Worm (Caenorhabditis elegans): ENCODE data around the gene C54D10.5.

C54D10.5 gene

ce11 chrV:12429039-12429438, at the start of gene C54D10.5:
Gene C54D10.5, plus strand, starts transcription at chrV:12429339.
- no peak for TF ChIP-seq nhr-102 (tag; optimal IDR thresholded peaks at IDR 0.05)
- no peak for TF ChIP-seq egl-27 (tag; optimal IDR thresholded peaks at IDR 0.05)
- no peak for TF ChIP-seq daf-16 (GFP tag; optimal IDR thresholded peaks at IDR 0.05)
- TF ChIP-seq daf-16 (tag; optimal IDR thresholded peaks at IDR 0.05): no peak
- TF ChIP-seq ama-1 (optimal IDR thresholded peaks at IDR 0.05): no peak
- TF ChIP-seq lsy-2 (tag; optimal IDR thresholded peaks at IDR 0.05): no peak

- no peak for TF ChIP-seq zip-11 (GFP tag; IDR thresholded peaks at IDR 0.05)
- no peak for TF ChIP-seq nhr-11 (tag; optimal IDR thresholded peaks at IDR 0.05)
- TF ChIP-seq attf-4 (tag; optimal IDR thresholded peaks at IDR 0.05): no peak
- no peak for TF ChIP-seq skn-1 (tag; optimal IDR thresholded peaks at IDR 0.05)
- no peak for TF ChIP-seq Y5F2A.4 (GFP tag; optimal IDR thresholded peaks at IDR 0.05)
- no peak for TF ChIP-seq nhr-237 (tag; optimal IDR thresholded peaks at IDR 0.05)
- TF ChIP-seq snpc-4 (tag; optimal IDR thresholded peaks at IDR 0.05): no peak
- TF ChIP-seq ceh-32 (tag; optimal IDR thresholded peaks at IDR 0.05; ENCODE audit: poor library complexity): no peak
- TF ChIP-seq Y105C5A.15 (GFP tag; IDR thresholded peaks at IDR 0.05): no peak
- TF ChIP-seq D1046.2 (GFP tag; IDR thresholded peaks at IDR 0.05): no peak
- no peak for TF ChIP-seq T26A8.4 (GFP tag; IDR thresholded peaks at IDR 0.05)
- no peak for TF ChIP-seq lin-39 (tag; optimal IDR thresholded peaks at IDR 0.05)
- TF ChIP-seq Y48G9A.11 (GFP tag; IDR thresholded peaks at IDR 0.05): no peak
- TF ChIP-seq ama-1 (optimal IDR thresholded peaks at IDR 0.05): no peak
- TF ChIP-seq ztf-7 (tag; optimal IDR thresholded peaks at IDR 0.05): no peak
- TF ChIP-seq lin-29 (GFP tag; IDR thresholded peaks at IDR 0.05): no peak
- TF ChIP-seq arid-1 (GFP tag; conservative IDR thresholded peaks at IDR 0.05): no peak
- TF ChIP-seq nhr-28 (tag; optimal IDR thresholded peaks at IDR 0.05): no peak
These were observed 43.0 kb upstream of the C54D10.5 start, which contains the start of gene K01D12.15 for ce11 chrV:12386154-12386553. Gene K01D12.15, plus strand, starts transcription at chrV:12386454.

- TF ChIP-seq sdz-12 (GFP tag; optimal IDR thresholded peaks at IDR 0.05): no peak
- TF ChIP-seq unc-62 (GFP tag; optimal IDR thresholded peaks at IDR 0.05 in 1 of 2): peak in 1 of 2 experiments; percentile 25
- TF ChIP-seq unc-62 (tag; optimal IDR thresholded peaks at IDR 0.05): no peak
- no peak for TF ChIP-seq ztf-7 (tag; optimal IDR thresholded peaks at IDR 0.05)
- no peak for TF ChIP-seq saeg-2 (GFP tag; IDR thresholded peaks at IDR 0.05)
- TF ChIP-seq mdt-29 (GFP tag; IDR thresholded peaks at IDR 0.05): no peak
- no peak for TF ChIP-seq ceh-32 (tag; optimal IDR thresholded peaks at IDR 0.05; ENCODE audit: poor library complexity)
- TF ChIP-seq rbr-2 (tag; optimal IDR thresholded peaks at IDR 0.05): no peak
These were observed 33.4 kb upstream of the C54D10.5 start, which contains the start of gene twk-14 for ce11 chrV:12395699-12396098. Gene twk-14, minus strand, starts transcription at chrV:12395706.

ce11 chrV:12397545-12397944, 31.6 kb upstream of the C54D10.5 start, which contains the start of gene K01D12.5:
Gene K01D12.5, plus strand, starts transcription at chrV:12397845.
- TF ChIP-seq tag-97 (GFP tag; IDR thresholded peaks at IDR 0.05): no peak
- TF ChIP-seq lir-3 (tag; optimal IDR thresholded peaks at IDR 0.05): no peak
- no peak for TF ChIP-seq nhr-42 (GFP tag; IDR thresholded peaks at IDR 0.05)

- peak; percentile 78 for TF ChIP-seq R02D3.7 (tag; optimal IDR thresholded peaks at IDR 0.05)
- TF ChIP-seq dmd-8 (GFP tag; IDR thresholded peaks at IDR 0.05): no peak
- no peak for TF ChIP-seq daf-16 (GFP tag; optimal IDR thresholded peaks at IDR 0.05)
- peak; percentile 38 for TF ChIP-seq daf-16 (tag; optimal IDR thresholded peaks at IDR 0.05)
- no peak for TF ChIP-seq nhr-48 (tag; optimal IDR thresholded peaks at IDR 0.05)
- peak; percentile 4 for TF ChIP-seq rbr-2 (tag; optimal IDR thresholded peaks at IDR 0.05)
- no peak for TF ChIP-seq tra-1 (GFP tag; IDR thresholded peaks at IDR 0.05)
- TF ChIP-seq T20F7.1 (GFP tag; optimal IDR thresholded peaks at IDR 0.05): peak; percentile 97
- no peak for TF ChIP-seq nhr-10 (tag; optimal IDR thresholded peaks at IDR 0.05)
- TF ChIP-seq hlh-30 (tag; optimal IDR thresholded peaks at IDR 0.05; ENCODE audit: insufficient read depth): peak; percentile 42
- no peak for TF ChIP-seq hif-1 (tag; optimal IDR thresholded peaks at IDR 0.05)
- no peak for TF ChIP-seq spr-3 (GFP tag; optimal IDR thresholded peaks at IDR 0.05)
- TF ChIP-seq F44E2.7 (GFP tag; IDR thresholded peaks at IDR 0.05): no peak
- TF ChIP-seq nhr-76 (tag; optimal IDR thresholded peaks at IDR 0.05): no peak
- TF ChIP-seq Y48G9A.11 (GFP tag; IDR thresholded peaks at IDR 0.05): peak; percentile 97
- no peak for TF ChIP-seq ama-1 (optimal IDR thresholded peaks at IDR 0.05)
- peak; percentile 92 for TF ChIP-seq nhr-6 (tag; optimal IDR thresholded peaks at IDR 0.05)
- no peak for TF ChIP-seq lin-13 (GFP tag; optimal IDR thresholded peaks at IDR 0.05)
- no peak for TF ChIP-seq ctbp-1 (GFP tag; IDR thresholded peaks at IDR 0.05)
These were observed 28.4 kb upstream of the C54D10.5 start, which contains the start of the genes K01D12.20 and miga-1 for ce11 chrV:12400677-12401236. Gene K01D12.20, minus strand, starts transcription at chrV:12400814. Gene miga-1, minus strand, starts transcription at chrV:12400859.

Measured in whole organism, L4 larva.